Worm (Caenorhabditis elegans) whole organism, L4 larva: ENCODE data around the gene T05A7.6.

ENCODE experiments used
- ZK546.5 ChIP-seq, 2 experiments: sonication (generic microtip); optimal IDR thresholded peaks; 2 replicates each; lab custom pipeline; 2017; ENCODE audit warnings: missing biosample characterization in 2 of 2, missing genetic modification characterization in 2 of 2
- daf-16 ChIP-seq, 3 experiments: sonication (generic microtip); optimal IDR thresholded peaks; 2 replicates each; lab custom pipeline; 2016 to 2017; ENCODE audit warnings: missing genetic modification characterization in 3 of 3, missing genetic modification reagents in 3 of 3, mild to moderate bottlenecking in 2 of 3, missing compliant biosample characterization in 2 of 3, missing biosample characterization in 1 of 3, moderate library complexity in 1 of 3
- daf-8 ChIP-seq: fragments of 200-800 bp; sonication (Bioruptor generic); IDR thresholded peaks from 2 replicates; pipeline ENCODE4 v1.3.6; 2022; ENCODE audit warnings: missing genetic modification characterization, missing compliant biosample characterization
- egl-27 ChIP-seq: sonication (generic microtip); optimal IDR thresholded peaks from 3 replicates; lab custom pipeline; 2017; ENCODE audit warnings: missing biosample characterization, missing genetic modification reagents, missing genetic modification characterization
- fos-1 ChIP-seq: fragments of 150-350 bp; optimal IDR thresholded peaks from 2 replicates; lab custom pipeline; 2014; ENCODE audit warnings: missing biosample characterization, missing genetic modification characterization
- jun-1 ChIP-seq: fragments of 150-350 bp; optimal IDR thresholded peaks from 2 replicates; lab custom pipeline; 2014; ENCODE audit warnings: missing biosample characterization, missing genetic modification reagents, missing genetic modification characterization
- lin-13 ChIP-seq: fragments of 150-350 bp; optimal IDR thresholded peaks from 2 replicates; lab custom pipeline; 2014; ENCODE audit warnings: missing biosample characterization, missing genetic modification reagents, missing genetic modification characterization
- nhr-237 ChIP-seq: sonication (generic microtip); optimal IDR thresholded peaks from 2 replicates; lab custom pipeline; 2017; ENCODE audit warnings: missing biosample characterization, missing genetic modification characterization
- pha-4 ChIP-seq, 2 experiments: fragments of 150-350 bp in 1 of 2; fragments of 200-800 bp in 1 of 2; sonication (Bioruptor generic) in 1 of 2; IDR thresholded peaks in 1 of 2; optimal IDR thresholded peaks in 1 of 2; 2 replicates each; pipeline versions ENCODE4 v1.3.6 to Lab custom; 2014 to 2022; ENCODE audit warnings: missing genetic modification characterization in 2 of 2, missing genetic modification reagents in 2 of 2, missing biosample characterization in 1 of 2, missing compliant biosample characterization in 1 of 2
- snpc-1.2 ChIP-seq: fragments of 200-800 bp; sonication (Bioruptor generic); IDR thresholded peaks from 2 replicates; pipeline ENCODE4 v1.3.6; 2022; ENCODE audit warnings: missing genetic modification reagents, missing genetic modification characterization, missing compliant biosample characterization

DNA sequence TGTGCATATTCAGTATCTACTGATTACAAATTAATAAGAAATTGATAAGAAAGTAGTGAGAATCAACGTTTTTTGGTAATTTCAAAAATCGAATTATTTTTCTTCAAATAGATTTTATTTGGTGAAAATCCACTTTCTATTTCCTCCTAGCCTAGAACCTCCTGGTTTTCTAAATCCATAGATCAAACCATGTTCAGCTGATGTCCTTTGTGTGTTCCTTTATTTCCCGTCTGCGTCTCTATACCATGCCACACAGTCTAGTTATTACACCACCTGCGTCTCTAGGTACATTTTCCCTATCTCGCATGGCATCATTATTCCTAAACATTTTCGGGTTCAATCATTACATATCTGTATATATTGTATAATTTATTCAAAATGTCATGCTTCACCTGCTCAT lies 21.5 kb upstream of the T05A7.6 start, which contains the start of gene F10G7.5:
- TF ChIP-seq jun-1 (tag; lab: Kevin White, UChicago) = no peak
- no peak for TF ChIP-seq fos-1 (tag; lab: Kevin White, UChicago)
- no peak for TF ChIP-seq egl-27 (tag; lab: Kevin White, UChicago)
- no peak for TF ChIP-seq daf-16 (GFP tag; optimal IDR thresholded peaks at IDR 0.05; lab: Kevin White, UChicago)
- TF ChIP-seq daf-16 (tag; optimal IDR thresholded peaks at IDR 0.05; lab: Kevin White, UChicago) = no peak
- TF ChIP-seq daf-8 (GFP tag; lab: Robert Waterston, UW) = no peak
- no peak for TF ChIP-seq lin-13 (GFP tag; lab: Kevin White, UChicago)
- no peak for TF ChIP-seq ZK546.5 (tag; optimal IDR thresholded peaks at IDR 0.05; lab: Kevin White, UChicago)
- TF ChIP-seq pha-4 (GFP tag; IDR thresholded peaks at IDR 0.05; lab: Robert Waterston, UW) = no peak
- TF ChIP-seq pha-4 (tag; optimal IDR thresholded peaks at IDR 0.05; lab: Kevin White, UChicago) = no peak
- no peak for TF ChIP-seq nhr-237 (tag; lab: Kevin White, UChicago)
- TF ChIP-seq snpc-1.2 (GFP tag; lab: Robert Waterston, UW) = no peak
